Worm (Caenorhabditis elegans) whole organism, late embryonic: ENCODE measurements around the gene fbxa-56.

ENCODE experiments used
- ceh-6 ChIP-seq: fragments of 200-800 bp; sonication (Bioruptor generic); optimal IDR thresholded peaks from 2 replicates; lab custom pipeline; 2018; ENCODE audit warnings: mild to moderate bottlenecking, missing genetic modification characterization, missing compliant biosample characterization
- ceh-9 ChIP-seq: sonication (generic microtip); optimal IDR thresholded peaks from 2 replicates; lab custom pipeline; 2016; ENCODE audit warnings: mild to moderate bottlenecking, missing genetic modification characterization, inconsistent platforms, missing compliant biosample characterization
- hlh-6 ChIP-seq: sonication (generic microtip); optimal IDR thresholded peaks from 2 replicates; lab custom pipeline; 2016; ENCODE audit warnings: missing genotype, missing genetic modification characterization, missing compliant biosample characterization
- lin-11 ChIP-seq: fragments of 200-800 bp; sonication (Bioruptor generic); optimal IDR thresholded peaks from 2 replicates; lab custom pipeline; 2018; ENCODE audit warnings: mild to moderate bottlenecking, missing genetic modification characterization, missing compliant biosample characterization
- nfya-1 ChIP-seq: sonication (generic microtip); optimal IDR thresholded peaks from 2 replicates; lab custom pipeline; 2017; ENCODE audit warnings: missing genetic modification characterization, mild to moderate bottlenecking, missing compliant biosample characterization, antibody characterized with exemption, moderate library complexity
- nhr-11 ChIP-seq: fragments of 150-350 bp; optimal IDR thresholded peaks from 2 replicates; lab custom pipeline; 2014; ENCODE audit warnings: missing biosample characterization, missing genetic modification characterization
- odd-2 ChIP-seq: sonication (generic microtip); optimal IDR thresholded peaks from 2 replicates; lab custom pipeline; 2017; ENCODE audit warnings: antibody characterized with exemption, mild to moderate bottlenecking, missing genetic modification characterization, missing compliant biosample characterization
- pha-4 ChIP-seq: fragments of 150-350 bp; optimal IDR thresholded peaks from 2 replicates; lab custom pipeline; 2018; ENCODE audit warnings: missing biosample characterization, missing genetic modification reagents, missing genetic modification characterization
- tbx-2 ChIP-seq: sonication (generic microtip); optimal IDR thresholded peaks from 2 replicates; lab custom pipeline; 2016; ENCODE audit warnings: missing genetic modification characterization, missing compliant biosample characterization
- tbx-7 ChIP-seq: sonication (generic microtip); optimal IDR thresholded peaks from 2 replicates; lab custom pipeline; 2016; ENCODE audit warnings: missing genotype, missing genetic modification characterization, missing compliant biosample characterization
- ttx-3 ChIP-seq: sonication (generic microtip); optimal IDR thresholded peaks from 2 replicates; lab custom pipeline; 2016; ENCODE audit warnings: missing genetic modification reagents, missing genetic modification characterization, missing compliant biosample characterization
- unc-42 ChIP-seq: sonication (generic microtip); optimal IDR thresholded peaks from 2 replicates; lab custom pipeline; 2016; ENCODE audit warnings: missing genotype, missing genetic modification characterization, missing compliant biosample characterization
- unc-86 ChIP-seq: sonication (generic microtip); optimal IDR thresholded peaks from 2 replicates; lab custom pipeline; 2016; ENCODE audit warnings: missing genetic modification characterization, missing compliant biosample characterization

DNA sequence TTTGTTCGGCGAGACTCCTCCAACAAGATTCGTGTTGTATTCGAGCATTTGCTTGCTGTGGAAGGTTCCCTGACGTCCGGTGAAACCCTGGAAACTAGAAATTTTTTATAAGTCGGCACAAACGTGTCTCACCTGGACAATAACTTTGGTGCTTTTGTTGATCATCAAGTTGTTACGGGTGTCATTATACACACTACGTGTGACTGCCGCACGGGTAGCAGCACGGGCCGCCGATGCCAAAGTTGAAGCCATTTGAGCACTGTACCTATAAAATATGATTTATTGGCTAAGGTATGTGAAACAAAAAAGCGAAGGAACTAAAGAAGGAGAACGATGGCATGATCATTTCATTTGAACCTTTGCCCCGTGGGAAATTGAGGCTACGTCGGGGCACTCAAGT, 36.7 kb downstream of the fbxa-56 start, which contains the start of gene sucl-2:
- TF ChIP-seq nfya-1 (tag; lab: Kevin White, UChicago) (no peak), ceh-9 (tag; lab: Kevin White, UChicago) (no peak), lin-11 (no peak), unc-86 (tag; lab: Kevin White, UChicago) (no peak), unc-42 (no peak), pha-4 (tag; lab: Kevin White, UChicago) (no peak), nhr-11 (tag; lab: Kevin White, UChicago) (no peak), tbx-2 (tag; lab: Kevin White, UChicago) (no peak), ttx-3 (tag; lab: Kevin White, UChicago) (no peak), ceh-6 (GFP tag; lab: Kevin White, UChicago) (no peak), odd-2 (tag; lab: Kevin White, UChicago) (no peak), hlh-6 (tag; lab: Kevin White, UChicago) (no peak), tbx-7 (tag; lab: Kevin White, UChicago) (no peak)
